Worm (Caenorhabditis elegans) whole organism, L3 larva: ENCODE results near the gene F23F1.2.

Experiments
- R02D3.7 ChIP-seq: fragments of 150-350 bp; optimal IDR thresholded peaks from 2 replicates; lab custom pipeline; 2014; ENCODE audit warnings: missing biosample characterization, missing genetic modification characterization
- ZK546.5 ChIP-seq: sonication (generic microtip); optimal IDR thresholded peaks from 2 replicates; lab custom pipeline; 2017; ENCODE audit warnings: missing biosample characterization, missing genetic modification characterization
- aly-2 ChIP-seq: fragments of 150-350 bp; optimal IDR thresholded peaks from 2 replicates; lab custom pipeline; 2014; ENCODE audit warnings: missing biosample characterization, missing genetic modification characterization
- ceh-16 ChIP-seq: sonication (generic microtip); optimal IDR thresholded peaks from 2 replicates; lab custom pipeline; 2017; ENCODE audit warnings: missing biosample characterization, missing genetic modification characterization
- ceh-28 ChIP-seq: fragments of 150-350 bp; optimal IDR thresholded peaks from 2 replicates; lab custom pipeline; 2014; ENCODE audit warnings: missing biosample characterization, missing genetic modification reagents, missing genetic modification characterization
- daf-12 ChIP-seq: fragments of 150-350 bp; optimal IDR thresholded peaks from 2 replicates; lab custom pipeline; 2014; ENCODE audit warnings: missing biosample characterization, missing genetic modification reagents, missing genetic modification characterization
- elt-2 ChIP-seq: sonication (generic microtip); optimal IDR thresholded peaks from 2 replicates; lab custom pipeline; 2016; ENCODE audit warnings: missing genetic modification reagents, mild to moderate bottlenecking, missing genetic modification characterization, missing compliant biosample characterization
- elt-3 ChIP-seq, 3 experiments: fragments of 150-350 bp in 1 of 3; sonication (generic microtip) in 2 of 3; optimal IDR thresholded peaks; 2 replicates in 2 of 3; 4 replicates in 1 of 3; lab custom pipeline; 2014 to 2017; ENCODE audit warnings: missing biosample characterization in 3 of 3, missing genetic modification characterization in 3 of 3
- eor-1 ChIP-seq, 2 experiments: fragments of 150-350 bp; optimal IDR thresholded peaks; 2 replicates each; lab custom pipeline; 2014 to 2018; ENCODE audit warnings: missing biosample characterization in 2 of 2, missing genetic modification characterization in 2 of 2
- fkh-10 ChIP-seq: sonication (generic microtip); optimal IDR thresholded peaks from 2 replicates; lab custom pipeline; 2017; ENCODE audit warnings: missing biosample characterization, missing genetic modification reagents, missing genetic modification characterization
- hmg-11 ChIP-seq: sonication (generic microtip); optimal IDR thresholded peaks from 2 replicates; lab custom pipeline; 2016; ENCODE audit warnings: missing genetic modification characterization, missing compliant biosample characterization
- jun-1 ChIP-seq: fragments of 150-350 bp; optimal IDR thresholded peaks from 2 replicates; lab custom pipeline; 2014; ENCODE audit warnings: missing biosample characterization, missing genetic modification reagents, missing genetic modification characterization
- lin-15B ChIP-seq: fragments of 150-350 bp; optimal IDR thresholded peaks from 2 replicates; lab custom pipeline; 2014; ENCODE audit warnings: missing biosample characterization, missing genetic modification characterization
- lin-39 ChIP-seq: fragments of 150-350 bp; optimal IDR thresholded peaks from 2 replicates; lab custom pipeline; 2018; ENCODE audit warnings: missing biosample characterization, missing genetic modification reagents, missing genetic modification characterization
- lsy-12 ChIP-seq: sonication (generic microtip); optimal IDR thresholded peaks from 2 replicates; lab custom pipeline; 2016; ENCODE audit warnings: mild to moderate bottlenecking, missing genetic modification characterization, missing compliant biosample characterization
- mdl-1 ChIP-seq: fragments of 150-350 bp; optimal IDR thresholded peaks from 2 replicates; lab custom pipeline; 2014; ENCODE audit warnings: missing biosample characterization, missing genetic modification characterization
- mml-1 ChIP-seq: fragments of 150-350 bp; sonication (generic microtip); optimal IDR thresholded peaks from 3 replicates; lab custom pipeline; 2014; ENCODE audit warnings: missing biosample characterization, missing genetic modification characterization
- nfya-1 ChIP-seq: sonication (generic microtip); optimal IDR thresholded peaks from 2 replicates; lab custom pipeline; 2017; ENCODE audit warnings: missing genetic modification characterization, mild to moderate bottlenecking, missing compliant biosample characterization, antibody characterized with exemption, moderate library complexity; ENCODE audit not compliant: insufficient read depth
- nhr-23 ChIP-seq: fragments of 150-350 bp; optimal IDR thresholded peaks from 2 replicates; lab custom pipeline; 2014; ENCODE audit warnings: missing biosample characterization, missing genetic modification reagents, missing genetic modification characterization
- nhr-237 ChIP-seq: fragments of 150-350 bp; optimal IDR thresholded peaks from 2 replicates; lab custom pipeline; 2014; ENCODE audit warnings: missing biosample characterization, missing genetic modification characterization
- nhr-25 ChIP-seq: sonication (generic microtip); optimal IDR thresholded peaks from 2 replicates; lab custom pipeline; 2017; ENCODE audit warnings: missing biosample characterization, missing genetic modification characterization
- nhr-43 ChIP-seq: sonication (generic microtip); optimal IDR thresholded peaks from 2 replicates; lab custom pipeline; 2016; ENCODE audit warnings: mild to moderate bottlenecking, missing genetic modification characterization, missing compliant biosample characterization; ENCODE audit not compliant: poor library complexity, severe bottlenecking
- nhr-77 ChIP-seq: fragments of 150-350 bp; optimal IDR thresholded peaks from 2 replicates; lab custom pipeline; 2014; ENCODE audit warnings: missing biosample characterization, missing genetic modification characterization
- pha-4 ChIP-seq: fragments of 150-350 bp; optimal IDR thresholded peaks from 2 replicates; lab custom pipeline; 2014; ENCODE audit warnings: missing biosample characterization, missing genetic modification reagents, missing genetic modification characterization
- pqm-1 ChIP-seq: fragments of 150-350 bp; optimal IDR thresholded peaks from 2 replicates; lab custom pipeline; 2017; ENCODE audit warnings: missing biosample characterization, missing genetic modification characterization, inconsistent platforms
- sea-2 ChIP-seq: fragments of 150-350 bp; sonication (generic microtip); optimal IDR thresholded peaks from 4 replicates; lab custom pipeline; 2014; ENCODE audit warnings: missing biosample characterization, missing genetic modification reagents, missing genetic modification characterization
- skn-1 ChIP-seq: fragments of 150-350 bp; optimal IDR thresholded peaks from 2 replicates; lab custom pipeline; 2014; ENCODE audit warnings: missing biosample characterization, missing genetic modification characterization
- snpc-4 ChIP-seq: fragments of 150-350 bp; optimal IDR thresholded peaks from 2 replicates; lab custom pipeline; 2014; ENCODE audit warnings: missing biosample characterization, missing genetic modification characterization
- tbx-2 ChIP-seq: sonication (generic microtip); optimal IDR thresholded peaks from 2 replicates; lab custom pipeline; 2016; ENCODE audit warnings: mild to moderate bottlenecking, missing genetic modification characterization, missing compliant biosample characterization
- unc-39 ChIP-seq: sonication (generic microtip); optimal IDR thresholded peaks from 4 replicates; lab custom pipeline; 2017; ENCODE audit warnings: missing biosample characterization, missing genetic modification characterization
- unc-62 ChIP-seq: fragments of 150-350 bp; sonication (generic microtip); optimal IDR thresholded peaks from 4 replicates; lab custom pipeline; 2014; ENCODE audit warnings: missing biosample characterization, missing genetic modification reagents, missing genetic modification characterization

Gene F23F1.2

DNA sequence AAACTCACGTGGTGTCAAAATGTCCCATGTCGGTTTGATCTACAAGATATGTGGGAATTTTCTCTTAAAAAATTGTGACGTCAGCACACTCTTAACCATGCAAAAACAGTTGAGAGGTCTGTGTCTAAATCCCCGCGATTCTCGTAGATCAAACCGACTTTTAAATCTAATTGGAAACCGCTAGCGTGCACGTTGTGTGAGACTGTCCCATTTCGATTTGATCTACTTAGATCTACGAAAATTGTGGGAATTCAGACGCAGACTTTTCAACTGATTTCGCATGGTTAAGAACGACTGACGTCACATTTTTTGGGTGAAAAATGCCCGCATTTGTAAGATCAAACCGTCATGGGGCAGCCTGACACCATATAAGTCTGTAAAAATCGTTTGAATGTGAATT is 23.9 kb downstream of the F23F1.2 start:
- TF ChIP-seq mml-1 (tag; lab: Kevin White, UChicago) (no peak), tbx-2 (no peak), nhr-77 (tag; lab: Kevin White, UChicago) (no peak), nhr-25 (tag; lab: Kevin White, UChicago) (no peak), elt-2 (tag; lab: Kevin White, UChicago) (no peak), fkh-10 (GFP tag; lab: Kevin White, UChicago) (no peak), aly-2 (tag; lab: Kevin White, UChicago) (no peak), skn-1 (tag; lab: Kevin White, UChicago) (no peak), jun-1 (tag; lab: Kevin White, UChicago) (no peak), ceh-28 (no peak), ZK546.5 (tag; lab: Kevin White, UChicago) (no peak), unc-39 (tag; lab: Kevin White, UChicago) (no peak)

DNA sequence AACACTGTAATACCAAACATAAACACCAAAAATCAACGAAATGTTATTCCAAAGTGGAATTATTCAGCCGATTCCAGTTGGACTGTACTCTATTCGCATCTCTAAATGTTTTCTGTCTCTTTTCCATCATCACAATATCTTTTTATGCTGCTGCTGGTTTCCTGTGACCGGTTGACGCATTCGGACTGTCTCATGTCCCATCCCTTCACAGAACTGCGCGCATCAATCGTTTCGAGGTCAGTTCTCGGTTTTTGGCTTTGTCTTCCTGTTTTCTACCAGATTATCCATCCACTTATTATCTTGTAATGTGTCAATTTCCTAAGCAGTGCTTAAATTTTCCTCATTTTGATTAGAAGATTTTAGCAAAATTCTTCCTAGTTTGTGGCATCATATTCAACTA is 26.0 kb downstream of the F23F1.2 start:
- TF ChIP-seq nfya-1 (tag; lab: Kevin White, UChicago) (no peak), nhr-23 (tag; lab: Kevin White, UChicago) (peak; percentile 57), nhr-25 (tag; lab: Kevin White, UChicago) (peak; percentile 78)

- TF ChIP-seq R02D3.7 (tag; lab: Kevin White, UChicago) (no peak), pha-4 (tag; lab: Kevin White, UChicago) (no peak), unc-39 (tag; lab: Kevin White, UChicago) (no peak), ceh-28 (no peak), mdl-1 (tag; lab: Kevin White, UChicago) (no peak), snpc-4 (tag; lab: Kevin White, UChicago) (no peak), ZK546.5 (tag; lab: Kevin White, UChicago) (no peak), nhr-25 (tag; lab: Kevin White, UChicago) (no peak), lsy-12 (no peak), daf-12 (no peak), sea-2 (GFP tag; lab: Kevin White, UChicago) (no peak), eor-1 (tag; optimal IDR thresholded peaks at IDR 0.05; lab: Kevin White, UChicago) (no peak)
These were observed 27.0 kb downstream of the F23F1.2 start, which contains the start of gene C23H3.2 for ce11 chrII:61013-61412. Gene C23H3.2 (plus strand): TSS chrII:61313.

DNA sequence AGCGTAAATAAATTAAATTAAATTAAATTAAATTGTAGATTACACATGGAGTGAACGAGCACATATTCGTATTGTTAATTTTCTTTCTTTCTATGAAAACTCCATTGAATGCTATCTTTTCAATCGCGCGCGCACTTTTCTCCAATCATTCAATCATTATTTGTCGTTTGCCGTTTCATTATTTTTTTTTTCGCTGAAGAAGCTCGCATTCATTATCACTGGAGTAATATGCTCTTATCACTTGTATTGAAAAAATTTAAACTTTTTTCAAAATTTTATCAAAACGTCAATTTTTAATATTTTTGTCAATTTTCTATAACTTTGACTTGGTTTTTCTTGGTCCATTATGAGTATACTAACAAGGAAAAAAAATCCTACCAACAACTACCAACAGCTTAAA is 31.5 kb downstream of the F23F1.2 start:
- no peak for TF ChIP-seq hmg-11 (tag; lab: Kevin White, UChicago)
- TF ChIP-seq elt-2 (tag; lab: Kevin White, UChicago) = peak; percentile 45

DNA sequence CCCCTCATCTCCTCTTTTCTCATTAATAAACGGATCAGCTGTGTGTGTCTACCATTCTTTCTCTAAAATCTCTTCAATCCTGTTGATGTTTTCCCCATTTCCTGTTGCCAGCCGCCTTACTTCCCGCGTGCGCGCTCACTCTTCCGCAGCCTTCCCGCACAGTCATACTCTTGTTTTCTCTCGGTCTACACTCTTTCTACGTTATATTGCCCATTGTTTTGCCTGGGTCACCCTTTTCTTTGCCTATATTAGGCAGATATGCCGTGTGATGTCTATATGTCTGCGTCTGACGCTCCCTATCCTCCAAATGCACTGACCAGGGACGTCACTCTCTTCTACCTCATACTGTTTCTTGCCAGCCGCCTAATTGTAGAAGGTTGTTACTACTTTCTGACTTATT is 32.3 kb downstream of the F23F1.2 start:
- TF ChIP-seq nhr-23 (tag; lab: Kevin White, UChicago) (peak; percentile 76), nfya-1 (tag; lab: Kevin White, UChicago) (peak; percentile 10), jun-1 (tag; lab: Kevin White, UChicago) (peak; percentile 28), nhr-43 (peak; percentile 72), pha-4 (tag; lab: Kevin White, UChicago) (peak; percentile 27), elt-3 (tag; optimal IDR thresholded peaks at IDR 0.05; lab: Kevin White, UChicago) (peak in 1 of 3 experiments; percentile 53), lin-15B (tag; lab: Kevin White, UChicago) (no peak), elt-2 (tag; lab: Kevin White, UChicago) (peak; percentile 3), nhr-25 (tag; lab: Kevin White, UChicago) (peak; percentile 90), hmg-11 (tag; lab: Kevin White, UChicago) (peak; percentile 56), skn-1 (tag; lab: Kevin White, UChicago) (no peak), lin-39 (tag; lab: Kevin White, UChicago) (peak; percentile 3), ceh-28 (no peak)

ce11 chrII:67663-68062 is 33.7 kb downstream of the F23F1.2 start:
- TF ChIP-seq aly-2 (tag; lab: Kevin White, UChicago) (no peak), elt-2 (tag; lab: Kevin White, UChicago) (peak; percentile 41), pqm-1 (peak; percentile 27)

ce11 chrII:68757-69156 is 34.8 kb downstream of the F23F1.2 start:
- TF ChIP-seq nhr-237 (tag; lab: Kevin White, UChicago) (no peak), ceh-16 (tag; lab: Kevin White, UChicago) (no peak), nhr-77 (tag; lab: Kevin White, UChicago) (no peak), elt-2 (tag; lab: Kevin White, UChicago) (no peak), unc-62 (GFP tag; lab: Kevin White, UChicago) (no peak)
